Fruit fly (Drosophila melanogaster) ovary, adult (tissue): ENCODE results near the gene CG7530.

Source experiments
- CG17801 ChIP-seq: fragments of 200-800 bp; optimal IDR thresholded peaks from 2 replicates; lab custom pipeline; 2019; ENCODE audit warnings: missing biosample characterization, mild to moderate bottlenecking, missing genetic modification characterization, moderate library complexity; ENCODE audit not compliant: partially characterized antibody

CG7530 gene

dm6 chr3R:14721942-14722939 is 9.1 kb downstream of the CG7530 start:
- no peak for TF ChIP-seq CG17801 (GFP tag; lab: Kevin White, UChicago)

- no peak for TF ChIP-seq CG17801 (GFP tag; lab: Kevin White, UChicago)
Measured at dm6 chr3R:14720885-14721284, 10.4 kb downstream of the CG7530 start.

- TF ChIP-seq CG17801 (GFP tag; lab: Kevin White, UChicago), result no peak
Measured at dm6 chr3R:14720130-14720529, 11.2 kb downstream of the CG7530 start.

dm6 chr3R:14719380-14719779 is 11.9 kb downstream of the CG7530 start:
- TF ChIP-seq CG17801 (GFP tag; lab: Kevin White, UChicago), result no peak

dm6 chr3R:14717712-14718097 is 13.6 kb downstream of the CG7530 start:
- TF ChIP-seq CG17801 (GFP tag; lab: Kevin White, UChicago), result peak; percentile 39

dm6 chr3R:14717076-14717711 is 14.1 kb downstream of the CG7530 start:
- no peak for TF ChIP-seq CG17801 (GFP tag; lab: Kevin White, UChicago)

- no peak for TF ChIP-seq CG17801 (GFP tag; lab: Kevin White, UChicago)
Measured at dm6 chr3R:14716188-14717075, 14.9 kb downstream of the CG7530 start.

dm6 chr3R:14714904-14715588 is 16.3 kb downstream of the CG7530 start:
- TF ChIP-seq CG17801 (GFP tag; lab: Kevin White, UChicago), result no peak

- peak; percentile 41 for TF ChIP-seq CG17801 (GFP tag; lab: Kevin White, UChicago)
Measured at dm6 chr3R:14714147-14714903, 17.0 kb downstream of the CG7530 start.

- TF ChIP-seq CG17801 (GFP tag; lab: Kevin White, UChicago), result no peak
Measured at dm6 chr3R:14713776-14714146, 17.5 kb downstream of the CG7530 start.

- TF ChIP-seq CG17801 (GFP tag; lab: Kevin White, UChicago), result no peak
Measured at dm6 chr3R:14713110-14713713, 18.1 kb downstream of the CG7530 start.

- no peak for TF ChIP-seq CG17801 (GFP tag; lab: Kevin White, UChicago)
Measured at dm6 chr3R:14711447-14712163, 19.7 kb downstream of the CG7530 start.
